Worm (Caenorhabditis elegans) whole organism, L3 larva: ENCODE measurements around the gene aman-1.

ENCODE experiments used
- aly-2 ChIP-seq: fragments of 150-350 bp; optimal IDR thresholded peaks from 2 replicates; lab custom pipeline; 2014; ENCODE audit warnings: missing biosample characterization, missing genetic modification characterization
- ama-1 ChIP-seq: fragments of 150-350 bp; optimal IDR thresholded peaks from 2 replicates; lab custom pipeline; 2018
- ceh-16 ChIP-seq: sonication (generic microtip); optimal IDR thresholded peaks from 2 replicates; lab custom pipeline; 2017; ENCODE audit warnings: missing biosample characterization, missing genetic modification characterization
- ceh-28 ChIP-seq: fragments of 150-350 bp; optimal IDR thresholded peaks from 2 replicates; lab custom pipeline; 2014; ENCODE audit warnings: missing biosample characterization, missing genetic modification reagents, missing genetic modification characterization
- daf-12 ChIP-seq: fragments of 150-350 bp; optimal IDR thresholded peaks from 2 replicates; lab custom pipeline; 2014; ENCODE audit warnings: missing biosample characterization, missing genetic modification reagents, missing genetic modification characterization
- egl-5 ChIP-seq: fragments of 150-350 bp; optimal IDR thresholded peaks from 2 replicates; lab custom pipeline; 2017; ENCODE audit warnings: missing biosample characterization, missing genetic modification reagents, missing genetic modification characterization, inconsistent platforms
- elt-1 ChIP-seq: fragments of 150-350 bp; optimal IDR thresholded peaks from 2 replicates; lab custom pipeline; 2014; ENCODE audit warnings: missing biosample characterization, missing genetic modification characterization
- elt-3 ChIP-seq, 3 experiments: fragments of 150-350 bp in 1 of 3; sonication (generic microtip) in 2 of 3; optimal IDR thresholded peaks; 2 replicates in 2 of 3; 4 replicates in 1 of 3; lab custom pipeline; 2014 to 2017; ENCODE audit warnings: missing biosample characterization in 3 of 3, missing genetic modification characterization in 3 of 3
- eor-1 ChIP-seq, 2 experiments: fragments of 150-350 bp; optimal IDR thresholded peaks; 2 replicates each; lab custom pipeline; 2014 to 2018; ENCODE audit warnings: missing biosample characterization in 2 of 2, missing genetic modification characterization in 2 of 2
- fkh-10 ChIP-seq: sonication (generic microtip); optimal IDR thresholded peaks from 2 replicates; lab custom pipeline; 2017; ENCODE audit warnings: missing biosample characterization, missing genetic modification reagents, missing genetic modification characterization
- fos-1 ChIP-seq: fragments of 150-350 bp; optimal IDR thresholded peaks from 2 replicates; lab custom pipeline; 2014; ENCODE audit warnings: missing biosample characterization, missing genetic modification characterization
- hmg-11 ChIP-seq: sonication (generic microtip); optimal IDR thresholded peaks from 2 replicates; lab custom pipeline; 2016; ENCODE audit warnings: missing genetic modification characterization, missing compliant biosample characterization
- lin-15B ChIP-seq: fragments of 150-350 bp; optimal IDR thresholded peaks from 2 replicates; lab custom pipeline; 2014; ENCODE audit warnings: missing biosample characterization, missing genetic modification characterization
- lin-39 ChIP-seq: fragments of 150-350 bp; optimal IDR thresholded peaks from 2 replicates; lab custom pipeline; 2018; ENCODE audit warnings: missing biosample characterization, missing genetic modification reagents, missing genetic modification characterization
- mdl-1 ChIP-seq: fragments of 150-350 bp; optimal IDR thresholded peaks from 2 replicates; lab custom pipeline; 2014; ENCODE audit warnings: missing biosample characterization, missing genetic modification characterization
- nfya-1 ChIP-seq: sonication (generic microtip); optimal IDR thresholded peaks from 2 replicates; lab custom pipeline; 2017; ENCODE audit warnings: missing genetic modification characterization, mild to moderate bottlenecking, missing compliant biosample characterization, antibody characterized with exemption, moderate library complexity; ENCODE audit not compliant: insufficient read depth
- nhr-12 ChIP-seq: fragments of 150-350 bp; optimal IDR thresholded peaks from 2 replicates; lab custom pipeline; 2014; ENCODE audit warnings: missing biosample characterization, missing genetic modification characterization
- nhr-25 ChIP-seq: sonication (generic microtip); optimal IDR thresholded peaks from 2 replicates; lab custom pipeline; 2017; ENCODE audit warnings: missing biosample characterization, missing genetic modification characterization
- nhr-28 ChIP-seq: fragments of 150-350 bp; optimal IDR thresholded peaks from 2 replicates; lab custom pipeline; 2014; ENCODE audit warnings: missing biosample characterization, missing genetic modification characterization
- nhr-43 ChIP-seq: sonication (generic microtip); optimal IDR thresholded peaks from 2 replicates; lab custom pipeline; 2016; ENCODE audit warnings: mild to moderate bottlenecking, missing genetic modification characterization, missing compliant biosample characterization; ENCODE audit not compliant: poor library complexity, severe bottlenecking
- nhr-67 ChIP-seq: fragments of 150-350 bp; optimal IDR thresholded peaks from 2 replicates; lab custom pipeline; 2014; ENCODE audit warnings: missing biosample characterization, missing genetic modification characterization
- nhr-76 ChIP-seq: fragments of 150-350 bp; sonication (generic microtip); optimal IDR thresholded peaks from 5 replicates; lab custom pipeline; 2014; ENCODE audit warnings: missing biosample characterization, missing genetic modification characterization
- nhr-77 ChIP-seq: fragments of 150-350 bp; optimal IDR thresholded peaks from 2 replicates; lab custom pipeline; 2014; ENCODE audit warnings: missing biosample characterization, missing genetic modification characterization
- sea-2 ChIP-seq: fragments of 150-350 bp; sonication (generic microtip); optimal IDR thresholded peaks from 4 replicates; lab custom pipeline; 2014; ENCODE audit warnings: missing biosample characterization, missing genetic modification reagents, missing genetic modification characterization
- skn-1 ChIP-seq: fragments of 150-350 bp; optimal IDR thresholded peaks from 2 replicates; lab custom pipeline; 2014; ENCODE audit warnings: missing biosample characterization, missing genetic modification characterization
- unc-62 ChIP-seq: fragments of 150-350 bp; sonication (generic microtip); optimal IDR thresholded peaks from 4 replicates; lab custom pipeline; 2014; ENCODE audit warnings: missing biosample characterization, missing genetic modification reagents, missing genetic modification characterization
- ztf-11 ChIP-seq: fragments of 150-350 bp; optimal IDR thresholded peaks from 2 replicates; lab custom pipeline; 2014; ENCODE audit warnings: missing biosample characterization, missing genetic modification characterization
- ztf-4 ChIP-seq: fragments of 150-350 bp; optimal IDR thresholded peaks from 2 replicates; lab custom pipeline; 2014; ENCODE audit warnings: missing biosample characterization, missing genetic modification characterization

aman-1 gene

ce11 chrX:4715107-4715506 lies 17.8 kb upstream of the aman-1 start, which contains the start of gene rpl-25.1:
rpl-25.1 (plus strand) TSS chrX:4715178.
- TF ChIP-seq daf-12 (tag; lab: Kevin White, UChicago) = no peak
- TF ChIP-seq elt-1 (tag; lab: Kevin White, UChicago) = no peak
- no peak for TF ChIP-seq elt-3 (tag; optimal IDR thresholded peaks at IDR 0.05; lab: Kevin White, UChicago)

ce11 chrX:4718114-4718513 lies 14.8 kb upstream of the aman-1 start:
- TF ChIP-seq skn-1 (tag; lab: Kevin White, UChicago) (no peak), fkh-10 (GFP tag; lab: Kevin White, UChicago) (peak; percentile 64), nhr-77 (tag; lab: Kevin White, UChicago) (no peak)

- TF ChIP-seq ztf-11 (tag; lab: Kevin White, UChicago) (no peak), hmg-11 (peak; percentile 6), nfya-1 (peak; percentile 12)
These were observed 12.0 kb upstream of the aman-1 start, which contains the start of gene F55D10.4 for ce11 chrX:4720603-4721529. F55D10.4 (minus strand) TSS chrX:4720653.

- TF ChIP-seq nhr-43 = no peak
- no peak for TF ChIP-seq fkh-10 (GFP tag; lab: Kevin White, UChicago)
- TF ChIP-seq nhr-25 (tag; lab: Kevin White, UChicago) = no peak
- TF ChIP-seq skn-1 (tag; lab: Kevin White, UChicago) = no peak
- no peak for TF ChIP-seq ztf-4
- no peak for TF ChIP-seq sea-2
- TF ChIP-seq, all 47 proteins: peak for 0
These were observed 5.5 kb upstream of the aman-1 start, which contains the start of gene acc-3 for ce11 chrX:4727388-4727787. acc-3 (minus strand) TSS chrX:4727488.

- no peak for TF ChIP-seq ceh-16 (tag; lab: Kevin White, UChicago)
- no peak for TF ChIP-seq eor-1 (tag; optimal IDR thresholded peaks at IDR 0.05; lab: Kevin White, UChicago)
- peak; percentile 5 for TF ChIP-seq mdl-1 (tag; lab: Kevin White, UChicago)
- no peak for TF ChIP-seq lin-15B (tag; lab: Kevin White, UChicago)
These were observed 7.7 kb downstream of the aman-1 start for ce11 chrX:4740630-4741029.

- TF ChIP-seq aly-2 (tag; lab: Kevin White, UChicago) (no peak), lin-39 (tag; lab: Kevin White, UChicago) (peak; percentile 32)
These were observed 9.4 kb downstream of the aman-1 start for ce11 chrX:4742285-4742684.

- TF ChIP-seq egl-5 (tag; lab: Kevin White, UChicago) (no peak), fos-1 (no peak), hmg-11 (peak; percentile 2), skn-1 (tag; lab: Kevin White, UChicago) (no peak), aly-2 (tag; lab: Kevin White, UChicago) (no peak), lin-39 (tag; lab: Kevin White, UChicago) (peak; percentile 37), unc-62 (no peak), eor-1 (tag; optimal IDR thresholded peaks at IDR 0.05; lab: Kevin White, UChicago) (no peak), nhr-28 (tag; lab: Kevin White, UChicago) (no peak), nhr-43 (no peak), nhr-76 (no peak), nhr-12 (tag; lab: Kevin White, UChicago) (no peak), nhr-77 (tag; lab: Kevin White, UChicago) (no peak), fkh-10 (GFP tag; lab: Kevin White, UChicago) (no peak), ceh-28 (tag; lab: Kevin White, UChicago) (no peak), nhr-67 (no peak), ama-1 (lab: Kevin White, UChicago) (no peak)
These were observed 11.1 kb downstream of the aman-1 start for ce11 chrX:4744037-4744436.
